Worm (Caenorhabditis elegans): ENCODE data around the gene C07G2.5.

The C07G2.5 gene

ce11 chrIII:4508064-4508905 is 9.4 kb upstream of the C07G2.5 start, which contains the start of the genes cct-5 and F25F2.1 (continued):
- TF ChIP-seq lin-15B (tag; optimal IDR thresholded peaks at IDR 0.05) (peak; percentile 53), lsy-12 (tag; optimal IDR thresholded peaks at IDR 0.05) (no peak), nhr-25 (tag; optimal IDR thresholded peaks at IDR 0.05) (peak; percentile 25), elt-1 (tag; optimal IDR thresholded peaks at IDR 0.05) (peak; percentile 39), daf-12 (tag; optimal IDR thresholded peaks at IDR 0.05) (no peak), mdl-1 (tag; optimal IDR thresholded peaks at IDR 0.05) (no peak), unc-62 (GFP tag; optimal IDR thresholded peaks at IDR 0.05) (no peak), nhr-28 (tag; optimal IDR thresholded peaks at IDR 0.05) (no peak), ceh-16 (tag; optimal IDR thresholded peaks at IDR 0.05) (no peak), eor-1 (tag; optimal IDR thresholded peaks at IDR 0.05) (no peak), nhr-76 (tag; optimal IDR thresholded peaks at IDR 0.05) (no peak)

- TF ChIP-seq nfya-1 (tag; optimal IDR thresholded peaks at IDR 0.05; ENCODE audit: insufficient read depth) (no peak), nhr-28 (tag; optimal IDR thresholded peaks at IDR 0.05) (no peak), elt-2 (tag; optimal IDR thresholded peaks at IDR 0.05) (peak; percentile 74), R02D3.7 (tag; optimal IDR thresholded peaks at IDR 0.05) (no peak), elt-3 (tag; optimal IDR thresholded peaks at IDR 0.05) (no peak), nhr-43 (tag; optimal IDR thresholded peaks at IDR 0.05; ENCODE audit: poor library complexity, severe bottlenecking) (no peak), ZK546.5 (tag; optimal IDR thresholded peaks at IDR 0.05) (no peak), jun-1 (tag; optimal IDR thresholded peaks at IDR 0.05) (peak; percentile 12), unc-39 (tag; optimal IDR thresholded peaks at IDR 0.05) (no peak), pqm-1 (tag; optimal IDR thresholded peaks at IDR 0.05) (peak; percentile 90), mdl-1 (tag; optimal IDR thresholded peaks at IDR 0.05) (no peak), nhr-11 (tag; optimal IDR thresholded peaks at IDR 0.05) (no peak), elt-1 (tag; optimal IDR thresholded peaks at IDR 0.05) (no peak)
These were observed 7.8 kb upstream of the C07G2.5 start for ce11 chrIII:4506590-4507128.

- TF ChIP-seq pha-4 (tag; optimal IDR thresholded peaks at IDR 0.05) (peak; percentile 49), skn-1 (tag; optimal IDR thresholded peaks at IDR 0.05) (no peak), pqm-1 (tag; optimal IDR thresholded peaks at IDR 0.05) (peak; percentile 35), elt-2 (tag; optimal IDR thresholded peaks at IDR 0.05) (peak; percentile 87)
These were observed 7.3 kb upstream of the C07G2.5 start for ce11 chrIII:4506140-4506539.

- peak; percentile 51 for TF ChIP-seq ama-1 (optimal IDR thresholded peaks at IDR 0.05)
- peak; percentile 7 for TF ChIP-seq lin-39 (tag; optimal IDR thresholded peaks at IDR 0.05)
- TF ChIP-seq nfya-1 (tag; optimal IDR thresholded peaks at IDR 0.05; ENCODE audit: insufficient read depth): peak; percentile 55
- TF ChIP-seq fkh-10 (GFP tag; optimal IDR thresholded peaks at IDR 0.05): peak; percentile 50
- TF ChIP-seq ceh-16 (tag; optimal IDR thresholded peaks at IDR 0.05): no peak
- TF ChIP-seq hmg-11 (tag; optimal IDR thresholded peaks at IDR 0.05): peak; percentile 47
- TF ChIP-seq mml-1 (tag; optimal IDR thresholded peaks at IDR 0.05): no peak
These were observed 6.9 kb upstream of the C07G2.5 start for ce11 chrIII:4505726-4506125.

ce11 chrIII:4504934-4505484 is 6.2 kb upstream of the C07G2.5 start:
- peak; percentile 19 for TF ChIP-seq egl-5 (tag; optimal IDR thresholded peaks at IDR 0.05)
- no peak for TF ChIP-seq ceh-16 (tag; optimal IDR thresholded peaks at IDR 0.05)
- peak; percentile 73 for TF ChIP-seq nhr-25 (tag; optimal IDR thresholded peaks at IDR 0.05)

- peak; percentile 53 for TF ChIP-seq elt-2 (tag; optimal IDR thresholded peaks at IDR 0.05)
- TF ChIP-seq hmg-11 (tag; optimal IDR thresholded peaks at IDR 0.05): peak; percentile 41
- no peak for TF ChIP-seq lsy-12 (tag; optimal IDR thresholded peaks at IDR 0.05)
- TF ChIP-seq nhr-237 (tag; optimal IDR thresholded peaks at IDR 0.05): no peak
- peak; percentile 84 for TF ChIP-seq pha-4 (tag; optimal IDR thresholded peaks at IDR 0.05)
- no peak for TF ChIP-seq sea-2 (GFP tag; optimal IDR thresholded peaks at IDR 0.05)
- no peak for TF ChIP-seq jun-1 (tag; optimal IDR thresholded peaks at IDR 0.05)
- peak; percentile 34 for TF ChIP-seq ama-1 (optimal IDR thresholded peaks at IDR 0.05)
- no peak for TF ChIP-seq ceh-16 (tag; optimal IDR thresholded peaks at IDR 0.05)
- no peak for TF ChIP-seq egl-5 (tag; optimal IDR thresholded peaks at IDR 0.05)
- TF ChIP-seq eor-1 (tag; optimal IDR thresholded peaks at IDR 0.05): no peak
- TF ChIP-seq pqm-1 (tag; optimal IDR thresholded peaks at IDR 0.05): peak; percentile 8
- TF ChIP-seq fkh-10 (GFP tag; optimal IDR thresholded peaks at IDR 0.05): peak; percentile 65
- peak; percentile 68 for TF ChIP-seq nfya-1 (tag; optimal IDR thresholded peaks at IDR 0.05; ENCODE audit: insufficient read depth)
- TF ChIP-seq lin-39 (tag; optimal IDR thresholded peaks at IDR 0.05): peak; percentile 10
- peak; percentile 53 for TF ChIP-seq nhr-11 (tag; optimal IDR thresholded peaks at IDR 0.05)
- peak; percentile 48 for TF ChIP-seq lin-15B (tag; optimal IDR thresholded peaks at IDR 0.05)
These were observed 5.5 kb upstream of the C07G2.5 start for ce11 chrIII:4504358-4504757.
